Fruit fly (Drosophila melanogaster) whole organism, embryonic: Measurements from ENCODE around the gene Pvr.

Experiments used
- Abd-B ChIP-seq: fragments of 200-800 bp; sonication (Bioruptor generic); optimal IDR thresholded peaks from 2 replicates; lab custom pipeline; 2018; ENCODE audit warnings: missing biosample characterization, mild to moderate bottlenecking, missing genetic modification characterization, moderate library complexity
- Atf3 ChIP-seq: fragments of 200-800 bp; sonication (Bioruptor generic); optimal IDR thresholded peaks from 3 replicates; lab custom pipeline; 2016; ENCODE audit warnings: missing biosample characterization, missing genetic modification characterization
- Atf6 ChIP-seq: fragments of 200-800 bp; sonication (Bioruptor generic); IDR thresholded peaks from 2 replicates; pipeline ENCODE4 v1.3.6; 2022; ENCODE audit warnings: missing biosample characterization, missing genetic modification characterization
- CG12391 ChIP-seq: fragments of 200-800 bp; sonication (Bioruptor generic); optimal IDR thresholded peaks from 3 replicates; lab custom pipeline; 2018; ENCODE audit warnings: missing biosample characterization, mild to moderate bottlenecking, missing genetic modification characterization, moderate library complexity
- CG12659 ChIP-seq: fragments of 200-800 bp; sonication (Bioruptor generic); optimal IDR thresholded peaks from 3 replicates; lab custom pipeline; 2017; ENCODE audit warnings: mild to moderate bottlenecking, missing biosample characterization, missing genetic modification reagents, missing genetic modification characterization
- CG13624 ChIP-seq: fragments of 200-800 bp; sonication (Bioruptor generic); optimal IDR thresholded peaks from 2 replicates; lab custom pipeline; 2016; ENCODE audit warnings: missing biosample characterization, missing genetic modification characterization
- CG13775 ChIP-seq: fragments of 200-800 bp; sonication (Bioruptor generic); optimal IDR thresholded peaks from 3 replicates; lab custom pipeline; 2017; ENCODE audit warnings: missing biosample characterization, mild to moderate bottlenecking, missing genetic modification characterization
- CG16815 ChIP-seq: fragments of 200-800 bp; sonication (Bioruptor generic); optimal IDR thresholded peaks from 3 replicates; lab custom pipeline; 2017; ENCODE audit warnings: missing biosample characterization, mild to moderate bottlenecking, missing genetic modification characterization
- CG2116 ChIP-seq: fragments of 200-800 bp; sonication (Bioruptor generic); optimal IDR thresholded peaks from 3 replicates; lab custom pipeline; 2018; ENCODE audit warnings: missing biosample characterization, mild to moderate bottlenecking, missing genetic modification characterization
- CG2712 ChIP-seq: fragments of 200-800 bp; optimal IDR thresholded peaks from 3 replicates; lab custom pipeline; 2019; ENCODE audit warnings: missing biosample characterization, mild to moderate bottlenecking, missing genetic modification characterization, moderate library complexity
- CG31365 ChIP-seq: fragments of 200-800 bp; sonication (Bioruptor generic); optimal IDR thresholded peaks from 2 replicates; lab custom pipeline; 2018; ENCODE audit warnings: missing biosample characterization, mild to moderate bottlenecking, missing genetic modification characterization
- CG32532 ChIP-seq: fragments of 200-800 bp; sonication (Bioruptor generic); IDR thresholded peaks from 2 replicates; pipeline ENCODE4 v1.3.6; 2022; ENCODE audit warnings: missing biosample characterization, missing genetic modification characterization
- CG3847 ChIP-seq: fragments of 200-800 bp; sonication (Bioruptor generic); IDR thresholded peaks from 2 replicates; pipeline ENCODE4 v1.3.6; 2022; ENCODE audit warnings: missing biosample characterization, missing genetic modification characterization
- CG3995 ChIP-seq: fragments of 200-800 bp; sonication (Bioruptor generic); optimal IDR thresholded peaks from 3 replicates; lab custom pipeline; 2016; ENCODE audit warnings: missing biosample characterization, missing genetic modification characterization
- CG6272 ChIP-seq: fragments of 200-800 bp; sonication (Bioruptor generic); IDR thresholded peaks from 2 replicates; pipeline ENCODE4 v1.3.6; 2022; ENCODE audit warnings: missing biosample characterization, missing genetic modification characterization
- CG6689 ChIP-seq: fragments of 200-800 bp; sonication (Bioruptor generic); IDR thresholded peaks from 2 replicates; pipeline ENCODE4 v1.3.6; 2022; ENCODE audit warnings: missing biosample characterization, missing genetic modification characterization
- CG7556 ChIP-seq: fragments of 200-800 bp; sonication (Bioruptor generic); optimal IDR thresholded peaks from 2 replicates; lab custom pipeline; 2017; ENCODE audit warnings: missing biosample characterization, mild to moderate bottlenecking, missing genetic modification characterization
- CG7786 ChIP-seq: fragments of 200-800 bp; sonication (Bioruptor generic); optimal IDR thresholded peaks from 2 replicates; lab custom pipeline; 2016; ENCODE audit warnings: missing biosample characterization, missing genetic modification characterization
- CG7928 ChIP-seq: fragments of 200-800 bp; sonication (Bioruptor generic); optimal IDR thresholded peaks from 2 replicates; lab custom pipeline; 2017; ENCODE audit warnings: missing biosample characterization, mild to moderate bottlenecking, missing genetic modification characterization
- CG9437 ChIP-seq: fragments of 200-800 bp; sonication (Bioruptor generic); optimal IDR thresholded peaks from 2 replicates; lab custom pipeline; 2018; ENCODE audit warnings: missing biosample characterization, mild to moderate bottlenecking, missing genetic modification characterization
- CG9797 ChIP-seq: fragments of 200-800 bp; sonication (Bioruptor generic); optimal IDR thresholded peaks from 3 replicates; lab custom pipeline; 2018; ENCODE audit warnings: missing biosample characterization, mild to moderate bottlenecking, missing genetic modification characterization
- Deaf1 ChIP-seq: fragments of 200-800 bp; optimal IDR thresholded peaks from 3 replicates; lab custom pipeline; 2019; ENCODE audit warnings: missing biosample characterization, mild to moderate bottlenecking, missing genetic modification characterization, moderate library complexity
- Doc3 ChIP-seq: fragments of 200-800 bp; sonication (Bioruptor generic); IDR thresholded peaks from 3 replicates; pipeline ENCODE4 v1.3.6; 2022; ENCODE audit warnings: missing biosample characterization, missing genetic modification characterization; ENCODE audit not compliant: partially characterized antibody
- Dref ChIP-seq: fragments of 200-800 bp; sonication (Bioruptor generic); IDR thresholded peaks from 2 replicates; pipeline ENCODE4 v1.3.6; 2022; ENCODE audit warnings: missing biosample characterization, missing genetic modification characterization
- Ets97D ChIP-seq: fragments of 200-800 bp; sonication (Bioruptor generic); optimal IDR thresholded peaks from 3 replicates; lab custom pipeline; 2016; ENCODE audit warnings: missing biosample characterization, missing genetic modification characterization
- HLHmδ ChIP-seq: fragments of 200-800 bp; sonication (Bioruptor generic); optimal IDR thresholded peaks from 2 replicates; lab custom pipeline; 2018; ENCODE audit warnings: missing biosample characterization, mild to moderate bottlenecking, missing genetic modification characterization, moderate library complexity
- Mad ChIP-seq: fragments of 200-800 bp; sonication (Bioruptor generic); optimal IDR thresholded peaks from 2 replicates; lab custom pipeline; 2016; ENCODE audit warnings: missing biosample characterization, missing genetic modification characterization
- Med ChIP-seq: fragments of 200-800 bp; sonication (Bioruptor generic); peaks from one replicate; lab custom pipeline; 2016; ENCODE audit warnings: missing biosample characterization, missing genetic modification characterization, mild to moderate bottlenecking, inconsistent platforms, moderate library complexity
- Myb ChIP-seq: fragments of 200-800 bp; sonication (Bioruptor generic); optimal IDR thresholded peaks from 2 replicates; lab custom pipeline; 2016; ENCODE audit warnings: missing biosample characterization, missing genetic modification characterization
- Nf-YA ChIP-seq: fragments of 200-800 bp; sonication (Bioruptor generic); IDR thresholded peaks from 2 replicates; pipeline ENCODE4 v1.3.6; 2022; ENCODE audit warnings: missing biosample characterization, missing genetic modification characterization
- Opbp ChIP-seq: fragments of 200-800 bp; sonication (Bioruptor generic); IDR thresholded peaks from 3 replicates; pipeline ENCODE4 v1.3.6; 2022; ENCODE audit warnings: missing biosample characterization, missing genetic modification characterization; ENCODE audit not compliant: partially characterized antibody
- Ptx1 ChIP-seq: fragments of 200-800 bp; sonication (Bioruptor generic); IDR thresholded peaks from 2 replicates; pipeline ENCODE4 v1.3.6; 2022; ENCODE audit warnings: missing biosample characterization, missing genetic modification characterization
- Spps ChIP-seq: fragments of 200-800 bp; sonication (Bioruptor generic); optimal IDR thresholded peaks from 2 replicates; lab custom pipeline; 2018; ENCODE audit warnings: missing biosample characterization, mild to moderate bottlenecking, missing genetic modification characterization
- Taf1 ChIP-seq: fragments of 200-800 bp; sonication (Bioruptor generic); IDR thresholded peaks from 2 replicates; pipeline ENCODE4 v1.3.6; 2022; ENCODE audit warnings: missing biosample characterization, missing genetic modification characterization
- bbx ChIP-seq: fragments of 200-800 bp; sonication (Bioruptor generic); IDR thresholded peaks from 2 replicates; pipeline ENCODE4 v1.3.6; 2022; ENCODE audit warnings: missing biosample characterization, missing genetic modification characterization; ENCODE audit not compliant: partially characterized antibody
- bcd ChIP-seq: fragments of 200-800 bp; sonication (Bioruptor generic); optimal IDR thresholded peaks from 2 replicates; lab custom pipeline; 2017; ENCODE audit warnings: missing biosample characterization, mild to moderate bottlenecking, missing genetic modification characterization
- dpn ChIP-seq, 2 experiments: fragments of 200-800 bp; sonication (Bioruptor generic); optimal IDR thresholded peaks; 3 replicates each; lab custom pipeline; 2016; ENCODE audit warnings: missing biosample characterization in 2 of 2, missing genetic modification characterization in 2 of 2
- ems ChIP-seq: fragments of 200-800 bp; sonication (Bioruptor generic); optimal IDR thresholded peaks from 3 replicates; lab custom pipeline; 2016; ENCODE audit warnings: missing biosample characterization, missing genetic modification characterization
- her ChIP-seq: fragments of 200-800 bp; sonication (Bioruptor generic); optimal IDR thresholded peaks from 2 replicates; lab custom pipeline; 2016; ENCODE audit warnings: missing biosample characterization, missing genetic modification characterization
- ken ChIP-seq: fragments of 200-800 bp; sonication (Bioruptor generic); IDR thresholded peaks from 3 replicates; pipeline ENCODE4 v1.3.6; 2022; ENCODE audit warnings: missing biosample characterization, missing genetic modification characterization
- knrl ChIP-seq: fragments of 200-800 bp; sonication (Bioruptor generic); IDR thresholded peaks from 3 replicates; pipeline ENCODE4 v1.3.6; 2022; ENCODE audit warnings: missing biosample characterization, missing genetic modification characterization; ENCODE audit not compliant: partially characterized antibody
- lola ChIP-seq, 3 experiments: fragments of >200 bp in 2 of 3; fragments of 200-800 bp in 1 of 3; sonication (Bioruptor generic) in 1 of 3; optimal IDR thresholded peaks; 2 replicates each; lab custom pipeline; 2017 to 2019; ENCODE audit warnings: missing biosample characterization in 3 of 3, missing genetic modification characterization in 3 of 3, mild to moderate bottlenecking in 1 of 3, moderate library complexity in 1 of 3
- nmo ChIP-seq: fragments of 200-800 bp; sonication (Bioruptor generic); optimal IDR thresholded peaks from 2 replicates; lab custom pipeline; 2018; ENCODE audit warnings: missing biosample characterization, mild to moderate bottlenecking, missing genetic modification characterization, moderate library complexity
- sob ChIP-seq: fragments of 200-800 bp; sonication (Bioruptor generic); IDR thresholded peaks from 2 replicates; pipeline ENCODE4 v1.3.6; 2022; ENCODE audit warnings: missing biosample characterization, missing genetic modification characterization
- tll ChIP-seq, 2 experiments: fragments of 200-800 bp in 1 of 2; fragments of >200 bp in 1 of 2; sonication (Bioruptor generic) in 1 of 2; optimal IDR thresholded peaks; 2 replicates each; lab custom pipeline; 2017 to 2019; ENCODE audit warnings: missing biosample characterization in 2 of 2, missing genetic modification characterization in 2 of 2, mild to moderate bottlenecking in 1 of 2, moderate library complexity in 1 of 2
- tna ChIP-seq: fragments of 200-800 bp; sonication (Bioruptor generic); IDR thresholded peaks from 2 replicates; pipeline ENCODE4 v1.3.6; 2022; ENCODE audit warnings: missing biosample characterization, missing genetic modification characterization; ENCODE audit not compliant: partially characterized antibody
- vnd ChIP-seq: fragments of 200-800 bp; sonication (Bioruptor generic); IDR thresholded peaks from 3 replicates; pipeline ENCODE4 v1.3.6; 2022; ENCODE audit warnings: missing biosample characterization, missing genetic modification characterization; ENCODE audit not compliant: partially characterized antibody
- wek ChIP-seq: fragments of 200-800 bp; sonication (Bioruptor generic); optimal IDR thresholded peaks from 3 replicates; lab custom pipeline; 2018; ENCODE audit warnings: missing biosample characterization, mild to moderate bottlenecking, missing genetic modification characterization, moderate library complexity
- zen2 ChIP-seq: fragments of 200-800 bp; sonication (Bioruptor generic); IDR thresholded peaks from 3 replicates; pipeline ENCODE4 v1.3.6; 2022; ENCODE audit warnings: missing biosample characterization, missing genetic modification characterization; ENCODE audit not compliant: partially characterized antibody

The Pvr gene

dm6 chr2L:8239712-8240245 lies at the start of gene Pvr (continued):
- peak; percentile 51 for TF ChIP-seq CG13624 (GFP tag; lab: Kevin White, UChicago)
- TF ChIP-seq tll (GFP tag; optimal IDR thresholded peaks at IDR 0.05; lab: Kevin White, UChicago), result peak in 1 of 2 experiments; percentile 14
- TF ChIP-seq zen2 (GFP tag; lab: Robert Waterston, UW), result peak; percentile 95
- TF ChIP-seq CG7556 (GFP tag; lab: Kevin White, UChicago), result no peak
- TF ChIP-seq dpn (GFP tag; optimal IDR thresholded peaks at IDR 0.05; lab: Kevin White, UChicago), result peak in 1 of 2 experiments; percentile 21
- TF ChIP-seq CG2116 (GFP tag; lab: Kevin White, UChicago), result peak; percentile 69
- TF ChIP-seq Doc3, result peak; percentile 97
- peak; percentile 71 for TF ChIP-seq Ets97D (GFP tag; lab: Kevin White, UChicago)
- TF ChIP-seq wek, result no peak
- TF ChIP-seq Mad (GFP tag; lab: Kevin White, UChicago), result peak; percentile 0
- peak; percentile 83 for TF ChIP-seq Dref (GFP tag; lab: Robert Waterston, UW)
- no peak for TF ChIP-seq Atf3 (GFP tag; lab: Kevin White, UChicago)
- TF ChIP-seq Ptx1, result no peak
- no peak for TF ChIP-seq CG7928 (GFP tag; lab: Kevin White, UChicago)
- 0 out of 3 replicates have a peak, but pooled peaks have one; percentile 8 for TF ChIP-seq ken (GFP tag; lab: Robert Waterston, UW)
- no peak for TF ChIP-seq Nf-YA (GFP tag; lab: Robert Waterston, UW)
- TF ChIP-seq bbx (GFP tag; lab: Robert Waterston, UW), result peak; percentile 97
- peak; percentile 50 for TF ChIP-seq CG9437 (GFP tag; lab: Kevin White, UChicago)
- 0 out of 2 replicates have a peak, but pooled peaks have one; percentile 14 for TF ChIP-seq sob (GFP tag; lab: Robert Waterston, UW)
- peak; percentile 89 for TF ChIP-seq tna (GFP tag; lab: Robert Waterston, UW)
- peak; percentile 40 for TF ChIP-seq CG9797 (GFP tag; lab: Kevin White, UChicago)
- TF ChIP-seq ems, result peak; percentile 32
- no peak for TF ChIP-seq CG2712 (tag; lab: Kevin White, UChicago)
- peak; percentile 93 for TF ChIP-seq CG3995 (GFP tag; lab: Kevin White, UChicago)
- TF ChIP-seq CG12659 (GFP tag; lab: Kevin White, UChicago), result peak; percentile 55
- peak; percentile 39 for TF ChIP-seq CG32532
- TF ChIP-seq Abd-B (GFP tag; lab: Kevin White, UChicago), result peak; percentile 10
- no peak for TF ChIP-seq CG31365 (tag; lab: Kevin White, UChicago)
- TF ChIP-seq CG6272 (GFP tag; lab: Robert Waterston, UW), result no peak
- TF ChIP-seq CG7786 (GFP tag; lab: Kevin White, UChicago), result no peak
- no peak for TF ChIP-seq CG6689
- no peak for TF ChIP-seq Taf1 (GFP tag; lab: Robert Waterston, UW)
- TF ChIP-seq bcd (GFP tag; lab: Kevin White, UChicago), result peak; percentile 1
- TF ChIP-seq nmo (GFP tag; lab: Kevin White, UChicago), result peak; percentile 67
- no peak for TF ChIP-seq Deaf1 (tag; lab: Kevin White, UChicago)
- TF ChIP-seq knrl, result peak; percentile 94
- TF ChIP-seq Opbp (GFP tag; lab: Robert Waterston, UW), result peak; percentile 92
- TF ChIP-seq Spps (tag; lab: Kevin White, UChicago), result no peak
- TF ChIP-seq CG12391, result peak; percentile 2
- TF ChIP-seq CG16815 (GFP tag; lab: Kevin White, UChicago), result no peak
- peak; percentile 86 for TF ChIP-seq Med
- peak; percentile 19 for TF ChIP-seq HLHmδ
- peak; percentile 97 for TF ChIP-seq Myb (GFP tag; lab: Kevin White, UChicago)
- TF ChIP-seq vnd (GFP tag; lab: Robert Waterston, UW), result peak; percentile 89
- peak; percentile 53 for TF ChIP-seq CG3847 (GFP tag; lab: Robert Waterston, UW)
- TF ChIP-seq lola (GFP tag; optimal IDR thresholded peaks at IDR 0.05; lab: Kevin White, UChicago), result peak in 1 of 3 experiments; percentile 22
- no peak for TF ChIP-seq Atf6
- TF ChIP-seq CG13775 (GFP tag; lab: Kevin White, UChicago), result peak; percentile 17
- no peak for TF ChIP-seq her (GFP tag; lab: Kevin White, UChicago)
